Fruit fly (Drosophila melanogaster) whole organism, wandering third instar larva: ENCODE results near the gene Dif.

Experiments used
- Hr83 ChIP-seq: fragments of 200-300 bp; sonication (Bioruptor generic); optimal IDR thresholded peaks from 2 replicates; lab custom pipeline; 2016; ENCODE audit warnings: missing biosample characterization, mild to moderate bottlenecking, missing genetic modification characterization, moderate library complexity; ENCODE audit not compliant: poor library complexity, severe bottlenecking
- Mio ChIP-seq: sonication (Bioruptor generic); optimal IDR thresholded peaks from 2 replicates; lab custom pipeline; 2016; ENCODE audit warnings: missing biosample characterization, missing genetic modification characterization
- OdsH ChIP-seq: fragments of 200-800 bp; sonication (Bioruptor generic); optimal IDR thresholded peaks from 2 replicates; lab custom pipeline; 2016; ENCODE audit warnings: missing biosample characterization, mild to moderate bottlenecking, missing genetic modification characterization
- dl ChIP-seq, 2 experiments: fragments of 175-275, 200-275 bp in 1 of 2; fragments of 200-275 bp in 1 of 2; sonication (Bioruptor generic); optimal IDR thresholded peaks; lab custom pipeline; 2018; ENCODE audit warnings: mild to moderate bottlenecking in 2 of 2, missing biosample characterization in 2 of 2, missing genetic modification characterization in 2 of 2, moderate library complexity in 2 of 2; ENCODE audit not compliant: partially characterized antibody in 2 of 2, insufficient read depth in 1 of 2
- h ChIP-seq: fragments of 200-800 bp; sonication (Bioruptor generic); optimal IDR thresholded peaks from 3 replicates; lab custom pipeline; 2016; ENCODE audit warnings: missing biosample characterization, mild to moderate bottlenecking, missing genetic modification characterization
- pan ChIP-seq: fragments of >200 bp; optimal IDR thresholded peaks from 2 replicates; lab custom pipeline; 2017
- psq ChIP-seq: fragments of 200-800 bp; sonication (Bioruptor generic); optimal IDR thresholded peaks from 3 replicates; lab custom pipeline; 2017; ENCODE audit warnings: missing biosample characterization, mild to moderate bottlenecking, missing genetic modification characterization, moderate library complexity
- rgr ChIP-seq: fragments of 200-800 bp; sonication (Bioruptor generic); optimal IDR thresholded peaks from 3 replicates; lab custom pipeline; 2016; ENCODE audit warnings: missing biosample characterization, mild to moderate bottlenecking, missing genetic modification characterization
- sv ChIP-seq: fragments of 200-800 bp; sonication (Bioruptor generic); optimal IDR thresholded peaks from 3 replicates; lab custom pipeline; 2016; ENCODE audit warnings: missing biosample characterization, missing genetic modification characterization
- usp ChIP-seq: fragments of >200 bp; optimal IDR thresholded peaks from 2 replicates; lab custom pipeline; 2017; ENCODE audit warnings: missing biosample characterization, missing genetic modification characterization

DNA sequence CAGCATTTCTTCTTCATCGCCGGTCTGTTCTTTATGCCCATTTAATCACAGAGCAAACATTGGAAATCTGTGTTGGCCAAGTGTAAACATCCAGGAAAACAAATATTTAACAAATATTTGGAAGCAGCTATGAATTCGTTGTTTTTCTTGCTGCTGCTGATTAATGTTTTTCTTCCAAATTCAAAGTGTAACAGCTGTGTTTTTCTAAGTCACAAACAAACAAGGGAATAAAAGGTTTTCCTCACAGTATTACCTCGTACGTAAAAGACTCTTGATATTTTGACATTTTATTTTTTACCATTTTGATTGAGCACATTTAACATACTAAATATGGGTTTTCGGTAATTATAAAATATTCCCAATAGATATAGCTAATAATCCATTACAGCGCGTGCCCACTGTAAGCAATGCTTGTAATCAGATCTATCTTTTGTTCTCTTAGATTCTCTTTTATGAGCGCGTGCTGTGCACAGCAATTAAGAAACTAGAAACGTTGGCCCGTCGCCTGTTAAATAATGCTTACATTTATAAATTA lies 54.1 kb downstream of the Dif start:
- TF ChIP-seq dl (GFP tag; optimal IDR thresholded peaks at IDR 0.05; lab: Kevin White, UChicago; ENCODE audit: insufficient read depth in 1 of 2, partially characterized antibody in 2 of 2): no peak
- peak; percentile 76 for TF ChIP-seq Hr83 (GFP tag; lab: Kevin White, UChicago)
- no peak for TF ChIP-seq usp
- peak; percentile 66 for TF ChIP-seq OdsH (GFP tag; lab: Kevin White, UChicago)
- TF ChIP-seq pan (lab: Kevin White, UChicago): no peak
- TF ChIP-seq Mio (GFP tag; lab: Kevin White, UChicago): no peak
- peak; percentile 74 for TF ChIP-seq rgr (GFP tag; lab: Kevin White, UChicago)
- peak; percentile 60 for TF ChIP-seq psq
- TF ChIP-seq h (GFP tag; lab: Kevin White, UChicago): peak; percentile 62
- peak; percentile 91 for TF ChIP-seq sv (GFP tag; lab: Kevin White, UChicago)
